Fruit fly (Drosophila melanogaster) whole organism, embryonic: ENCODE results near the gene Syx5.

ENCODE experiments used
- Drgx ChIP-seq: fragments of 200-800 bp; sonication (Bioruptor generic); IDR thresholded peaks from 2 replicates; pipeline ENCODE4 v1.3.6; 2022; ENCODE audit warnings: missing biosample characterization, missing genetic modification characterization
- Gug ChIP-seq: fragments of 200-800 bp; sonication (Bioruptor generic); IDR thresholded peaks from 4 replicates; pipeline ENCODE4 v1.3.6; 2022; ENCODE audit warnings: missing biosample characterization, missing genetic modification characterization
- fd96Cb ChIP-seq: fragments of 200-800 bp; sonication (Bioruptor generic); optimal IDR thresholded peaks from 2 replicates; lab custom pipeline; 2018; ENCODE audit warnings: missing biosample characterization, mild to moderate bottlenecking, missing genetic modification characterization, moderate library complexity
- lov ChIP-seq, 2 experiments: fragments of 200-800 bp in 1 of 2; fragments of >200 bp in 1 of 2; sonication (Bioruptor generic) in 1 of 2; IDR thresholded peaks in 1 of 2; optimal IDR thresholded peaks in 1 of 2; 2 replicates in 1 of 2; 3 replicates in 1 of 2; pipeline versions ENCODE4 v1.3.6 to Lab custom; 2017 to 2022; ENCODE audit warnings: missing biosample characterization in 1 of 2, missing genetic modification characterization in 1 of 2

- TF ChIP-seq fd96Cb (tag; lab: Kevin White, UChicago): no peak
- no peak for TF ChIP-seq Gug (GFP tag; lab: Robert Waterston, UW)
- TF ChIP-seq Drgx (GFP tag; lab: Robert Waterston, UW): no peak
- no peak for TF ChIP-seq lov (optimal IDR thresholded peaks at IDR 0.05; lab: Kevin White, UChicago)
- TF ChIP-seq lov (GFP tag; IDR thresholded peaks at IDR 0.05; lab: Robert Waterston, UW): no peak
Observed at dm6 chr2L:16281419-16282076, 25.6 kb upstream of the Syx5 start.
